Fruit fly (Drosophila melanogaster): Measurements from ENCODE around the gene Nrx-1.

The Nrx-1 gene

dm6 chr3R:22468829-22469487 lies 646 bp downstream of the Nrx-1 start (continued):
- peak; percentile 50 for TF ChIP-seq CG16815 (GFP tag; optimal IDR thresholded peaks at IDR 0.05)
- TF ChIP-seq ftz-f1 (GFP tag; optimal IDR thresholded peaks at IDR 0.05) = peak; percentile 7
- no peak for TF ChIP-seq Scr (GFP tag; IDR thresholded peaks at IDR 0.05; ENCODE audit: partially characterized antibody)
- peak; percentile 75 for TF ChIP-seq CG1602 (GFP tag; optimal IDR thresholded peaks at IDR 0.05)
- TF ChIP-seq Gug (GFP tag; IDR thresholded peaks at IDR 0.05) = peak; percentile 79
- TF ChIP-seq B-H2 (GFP tag; optimal IDR thresholded peaks at IDR 0.05) = peak; percentile 84
- TF ChIP-seq HmgZ (tag; optimal IDR thresholded peaks at IDR 0.05) = peak; percentile 90
- TF ChIP-seq CG30403 (GFP tag; optimal IDR thresholded peaks at IDR 0.05) = peak; percentile 89
- TF ChIP-seq grau (tag; optimal IDR thresholded peaks at IDR 0.05) = peak; percentile 88
- peak; percentile 63 for TF ChIP-seq ham (GFP tag; IDR thresholded peaks at IDR 0.05)
- TF ChIP-seq CG6254 (GFP tag; optimal IDR thresholded peaks at IDR 0.05) = peak; percentile 42
- no peak for TF ChIP-seq HLHmδ (GFP tag; optimal IDR thresholded peaks at IDR 0.05)
- TF ChIP-seq pb (GFP tag; optimal IDR thresholded peaks at IDR 0.05) = peak; percentile 88
- TF ChIP-seq seq (GFP tag; IDR thresholded peaks at IDR 0.05) = peak; percentile 84
- no peak for TF ChIP-seq CG15073 (GFP tag; optimal IDR thresholded peaks at IDR 0.05)
- TF ChIP-seq CG2116 (GFP tag; optimal IDR thresholded peaks at IDR 0.05) = peak; percentile 39
- no peak for TF ChIP-seq inv (GFP tag; IDR thresholded peaks at IDR 0.05; ENCODE audit: partially characterized antibody)
- TF ChIP-seq CG12236 (GFP tag; optimal IDR thresholded peaks at IDR 0.05) = peak; percentile 49
- peak; percentile 97 for TF ChIP-seq Ets65A (GFP tag)
- peak; percentile 84 for TF ChIP-seq Aef1 (GFP tag; IDR thresholded peaks at IDR 0.05)
- no peak for TF ChIP-seq eve (GFP tag; optimal IDR thresholded peaks at IDR 0.05)
- peak; percentile 79; the same call in 1 of the 3 replicates for TF ChIP-seq CG34422 (GFP tag; IDR thresholded peaks at IDR 0.05)
- TF ChIP-seq Med (GFP tag) = peak; percentile 98
- TF ChIP-seq lbe (GFP tag; optimal IDR thresholded peaks at IDR 0.05) = no peak
- TF ChIP-seq CG2889 (GFP tag; IDR thresholded peaks at IDR 0.05) = peak; percentile 62
- TF ChIP-seq dmrt99B (tag; optimal IDR thresholded peaks at IDR 0.05) = peak; percentile 93
- TF ChIP-seq stwl (tag; optimal IDR thresholded peaks at IDR 0.05) = no peak
- peak; percentile 62 for TF ChIP-seq CG9437 (GFP tag; optimal IDR thresholded peaks at IDR 0.05)
- TF ChIP-seq ab (GFP tag; optimal IDR thresholded peaks at IDR 0.05) = peak; percentile 60
- TF ChIP-seq sug (tag; optimal IDR thresholded peaks at IDR 0.05) = peak; percentile 86
- peak; percentile 93 for TF ChIP-seq nmo (GFP tag; optimal IDR thresholded peaks at IDR 0.05)
- peak; percentile 63; the same call in 1 of the 2 replicates for TF ChIP-seq Poxn (GFP tag; IDR thresholded peaks at IDR 0.05)
- no peak for TF ChIP-seq nom (GFP tag; optimal IDR thresholded peaks at IDR 0.05)
- peak; percentile 69 for TF ChIP-seq Ssrp (tag; optimal IDR thresholded peaks at IDR 0.05)
- no peak for TF ChIP-seq corto (GFP tag; optimal IDR thresholded peaks at IDR 0.05)
- no peak for TF ChIP-seq prd (optimal IDR thresholded peaks at IDR 0.05)
- peak; percentile 88 for TF ChIP-seq prd (GFP tag; IDR thresholded peaks at IDR 0.05)
- peak; percentile 22 for TF ChIP-seq YL-1 (GFP tag; optimal IDR thresholded peaks at IDR 0.05)
- TF ChIP-seq dm (GFP tag; optimal IDR thresholded peaks at IDR 0.05) = peak; percentile 67
- no peak for TF ChIP-seq sim (GFP tag; IDR thresholded peaks at IDR 0.05)
- TF ChIP-seq CG6272 (GFP tag; IDR thresholded peaks at IDR 0.05) = peak; percentile 74
- TF ChIP-seq CG10654 (GFP tag; optimal IDR thresholded peaks at IDR 0.05) = peak; percentile 77
- TF ChIP-seq disco-r (GFP tag; optimal IDR thresholded peaks at IDR 0.05) = peak; percentile 57
- peak; percentile 53 for TF ChIP-seq gsb-n (tag; optimal IDR thresholded peaks at IDR 0.05)
- TF ChIP-seq CG13624 (GFP tag; optimal IDR thresholded peaks at IDR 0.05) = peak; percentile 89
- no peak for TF ChIP-seq sr (GFP tag; IDR thresholded peaks at IDR 0.05)
- peak; percentile 70 for TF ChIP-seq CG10979 (tag; optimal IDR thresholded peaks at IDR 0.05)
- peak; percentile 67 for TF ChIP-seq CG8478 (optimal IDR thresholded peaks at IDR 0.05)
- peak; percentile 52 for TF ChIP-seq wek (GFP tag; optimal IDR thresholded peaks at IDR 0.05)
- TF ChIP-seq NK7.1 (GFP tag; optimal IDR thresholded peaks at IDR 0.05) = peak; percentile 77
- TF ChIP-seq Ada2b (GFP tag; IDR thresholded peaks at IDR 0.05) = peak; percentile 87

All from whole organism, embryonic.